Fruit fly (Drosophila melanogaster): ENCODE data around the gene CG11601.

- TF ChIP-seq Myc (optimal IDR thresholded peaks at IDR 0.05): no peak
- TF ChIP-seq ttk (optimal IDR thresholded peaks at IDR 0.05): no peak
Measured at dm6 chr2L:247432-247831, 35.6 kb downstream of the CG11601 start.

All from Kc167 (cell line).